Worm (Caenorhabditis elegans) whole organism, young adult: Measurements from ENCODE around the gene sir-2.3.

Experiments
- B0336.3 ChIP-seq: fragments of 200-800 bp; sonication (Bioruptor generic); IDR thresholded peaks from 2 replicates; pipeline ENCODE4 v1.3.6; 2022; ENCODE audit warnings: missing genetic modification characterization, missing compliant biosample characterization
- C06A6.2 ChIP-seq: fragments of 200-800 bp; sonication (Bioruptor generic); conservative IDR thresholded peaks from 2 replicates; pipeline ENCODE4 v1.3.6; 2022; ENCODE audit warnings: missing genetic modification characterization, missing compliant biosample characterization
- C17E4.6 ChIP-seq: fragments of 200-800 bp; sonication (Bioruptor generic); IDR thresholded peaks from 2 replicates; pipeline ENCODE4 v1.3.6; 2022; ENCODE audit warnings: missing genetic modification reagents, missing genetic modification characterization, missing compliant biosample characterization
- F10E7.11 ChIP-seq: sonication (generic microtip); optimal IDR thresholded peaks from 2 replicates; lab custom pipeline; 2017; ENCODE audit warnings: mild to moderate bottlenecking, missing genetic modification characterization, moderate library complexity, missing compliant biosample characterization
- F22D6.2 ChIP-seq: sonication (generic microtip); optimal IDR thresholded peaks from 2 replicates; lab custom pipeline; 2016; ENCODE audit warnings: mild to moderate bottlenecking, missing genetic modification characterization, missing compliant biosample characterization
- F52B5.7 ChIP-seq: sonication (generic microtip); optimal IDR thresholded peaks from 2 replicates; lab custom pipeline; 2016; ENCODE audit warnings: mild to moderate bottlenecking, missing genetic modification characterization, missing compliant biosample characterization
- F57C9.4 ChIP-seq: sonication (generic microtip); optimal IDR thresholded peaks from 2 replicates; lab custom pipeline; 2017; ENCODE audit warnings: mild to moderate bottlenecking, missing genetic modification characterization, missing compliant biosample characterization
- K11D2.4 ChIP-seq: fragments of 200-800 bp; sonication (Bioruptor generic); IDR thresholded peaks from 2 replicates; pipeline ENCODE4 v1.3.6; 2022; ENCODE audit warnings: missing genetic modification reagents, missing genetic modification characterization, missing compliant biosample characterization
- T07F8.4 ChIP-seq: sonication (generic microtip); optimal IDR thresholded peaks from 2 replicates; lab custom pipeline; 2016; ENCODE audit warnings: mild to moderate bottlenecking, missing genetic modification characterization, moderate library complexity, missing compliant biosample characterization
- Y53G8AR.9 ChIP-seq: fragments of 200-800 bp; sonication (Bioruptor generic); conservative IDR thresholded peaks from 2 replicates; pipeline ENCODE4 v1.3.6; 2022; ENCODE audit warnings: missing genetic modification reagents, missing genetic modification characterization, missing compliant biosample characterization
- Y79H2A.3 ChIP-seq: fragments of 200-800 bp; sonication (Bioruptor generic); conservative IDR thresholded peaks from 2 replicates; pipeline ENCODE4 v1.3.6; 2022; ENCODE audit warnings: missing genetic modification reagents, missing genetic modification characterization, missing compliant biosample characterization
- Y95B8A.8 ChIP-seq: fragments of 200-800 bp; sonication (Bioruptor generic); IDR thresholded peaks from 2 replicates; pipeline ENCODE4 v1.3.6; 2022; ENCODE audit warnings: missing genetic modification reagents, missing genetic modification characterization, missing compliant biosample characterization
- aptf-2 ChIP-seq: fragments of 200-800 bp; sonication (Bioruptor generic); conservative IDR thresholded peaks from 2 replicates; pipeline ENCODE4 v1.3.6; 2022; ENCODE audit warnings: missing genetic modification reagents, missing genetic modification characterization, missing compliant biosample characterization
- attf-6 ChIP-seq: fragments of 200-800 bp; sonication (Bioruptor generic); IDR thresholded peaks from 2 replicates; pipeline ENCODE4 v1.3.6; 2022; ENCODE audit warnings: missing genetic modification reagents, missing genetic modification characterization, missing compliant biosample characterization
- cebp-1 ChIP-seq, 2 experiments: fragments of 200-800 bp in 1 of 2; sonication (Bioruptor generic) in 1 of 2; sonication (generic microtip) in 1 of 2; IDR thresholded peaks in 1 of 2; optimal IDR thresholded peaks in 1 of 2; 2 replicates each; pipeline versions ENCODE4 v1.3.6 to Lab custom; 2017 to 2022; ENCODE audit warnings: missing compliant biosample characterization in 2 of 2, missing genetic modification characterization in 2 of 2, mild to moderate bottlenecking in 1 of 2, missing genetic modification reagents in 1 of 2, moderate library complexity in 1 of 2
- ceh-40 ChIP-seq: fragments of 200-800 bp; sonication (Bioruptor generic); IDR thresholded peaks from 2 replicates; pipeline ENCODE4 v1.3.6; 2022; ENCODE audit warnings: missing genetic modification characterization, missing compliant biosample characterization
- ceh-79 ChIP-seq: sonication (generic microtip); optimal IDR thresholded peaks from 2 replicates; lab custom pipeline; 2017; ENCODE audit warnings: mild to moderate bottlenecking, missing genetic modification characterization, missing compliant biosample characterization
- die-1 ChIP-seq: sonication (generic microtip); optimal IDR thresholded peaks from 2 replicates; lab custom pipeline; 2016; ENCODE audit warnings: missing genotype, mild to moderate bottlenecking, missing genetic modification characterization, missing compliant biosample characterization
- dox-1 ChIP-seq: fragments of 200-800 bp; sonication (Bioruptor generic); IDR thresholded peaks from 2 replicates; pipeline ENCODE4 v1.3.6; 2022; ENCODE audit warnings: missing genetic modification reagents, missing genetic modification characterization, missing compliant biosample characterization
- egl-18 ChIP-seq: fragments of 200-800 bp; sonication (Bioruptor generic); IDR thresholded peaks from 2 replicates; pipeline ENCODE4 v1.3.6; 2022; ENCODE audit warnings: missing genetic modification reagents, missing genetic modification characterization, missing compliant biosample characterization
- egl-44 ChIP-seq: fragments of 200-800 bp; sonication (Bioruptor generic); IDR thresholded peaks from 2 replicates; pipeline ENCODE4 v1.3.6; 2022; ENCODE audit warnings: missing genetic modification reagents, missing genetic modification characterization, missing compliant biosample characterization
- hmg-20 ChIP-seq: fragments of 200-800 bp; sonication (Bioruptor generic); IDR thresholded peaks from 2 replicates; pipeline ENCODE4 v1.3.6; 2022; ENCODE audit warnings: missing genetic modification reagents, missing genetic modification characterization, missing compliant biosample characterization
- hsf-1 ChIP-seq: fragments of 200-800 bp; sonication (Bioruptor generic); IDR thresholded peaks from 2 replicates; pipeline ENCODE4 v1.3.6; 2022; ENCODE audit warnings: missing genetic modification reagents, missing genetic modification characterization, missing compliant biosample characterization
- lin-54 ChIP-seq: fragments of 200-800 bp; sonication (Bioruptor generic); optimal IDR thresholded peaks from 2 replicates; lab custom pipeline; 2018; ENCODE audit warnings: mild to moderate bottlenecking, missing genetic modification characterization, missing compliant biosample characterization
- lir-1 ChIP-seq: fragments of 200-800 bp; sonication (Bioruptor generic); conservative IDR thresholded peaks from 2 replicates; pipeline ENCODE4 v1.3.6; 2022; ENCODE audit warnings: missing genetic modification reagents, missing genetic modification characterization, missing compliant biosample characterization
- lsy-27 ChIP-seq: sonication (generic microtip); optimal IDR thresholded peaks from 2 replicates; lab custom pipeline; 2017; ENCODE audit warnings: missing genetic modification characterization, mild to moderate bottlenecking, missing compliant biosample characterization, antibody characterized with exemption, missing genotype, borderline replicate concordance; ENCODE audit not compliant: insufficient read depth
- madf-10 ChIP-seq: sonication (generic microtip); optimal IDR thresholded peaks from 2 replicates; lab custom pipeline; 2016; ENCODE audit warnings: mild to moderate bottlenecking, missing genetic modification characterization, missing compliant biosample characterization
- madf-8 ChIP-seq: fragments of 200-800 bp; sonication (Bioruptor generic); conservative IDR thresholded peaks from 2 replicates; pipeline ENCODE4 v1.3.6; 2022; ENCODE audit warnings: missing genetic modification reagents, missing genetic modification characterization, missing compliant biosample characterization
- mes-4 ChIP-seq: sonication (generic microtip); optimal IDR thresholded peaks from 2 replicates; lab custom pipeline; 2016; ENCODE audit warnings: missing genotype, missing genetic modification characterization, missing compliant biosample characterization
- nhr-80 ChIP-seq: sonication (generic microtip); optimal IDR thresholded peaks from 2 replicates; lab custom pipeline; 2016; ENCODE audit warnings: missing genetic modification characterization, missing compliant biosample characterization
- rcor-1 ChIP-seq: fragments of 200-800 bp; sonication (Bioruptor generic); IDR thresholded peaks from 2 replicates; pipeline ENCODE4 v1.3.6; 2022; ENCODE audit warnings: missing genetic modification reagents, missing genetic modification characterization, missing compliant biosample characterization
- sea-2 ChIP-seq: fragments of 200-800 bp; sonication (Bioruptor generic); IDR thresholded peaks from 2 replicates; pipeline ENCODE4 v1.3.6; 2022; ENCODE audit warnings: missing genetic modification characterization, missing compliant biosample characterization
- sptf-2 ChIP-seq: fragments of 200-800 bp; sonication (Bioruptor generic); optimal IDR thresholded peaks from 2 replicates; lab custom pipeline; 2018; ENCODE audit warnings: mild to moderate bottlenecking, missing genetic modification characterization, missing compliant biosample characterization
- tbp1 ChIP-seq: fragments of 200-800 bp; sonication (Bioruptor generic); optimal IDR thresholded peaks from 2 replicates; lab custom pipeline; 2018; ENCODE audit warnings: mild to moderate bottlenecking, missing genetic modification characterization, missing compliant biosample characterization
- unc-62 ChIP-seq: fragments of 150-350 bp; optimal IDR thresholded peaks from 2 replicates; lab custom pipeline; 2014; ENCODE audit warnings: missing biosample characterization, missing genetic modification reagents, missing genetic modification characterization
- ztf-18 ChIP-seq: sonication (generic microtip); optimal IDR thresholded peaks from 2 replicates; lab custom pipeline; 2016; ENCODE audit warnings: missing genotype, mild to moderate bottlenecking, missing genetic modification characterization, missing compliant biosample characterization
- ztf-22 ChIP-seq: fragments of 200-800 bp; sonication (Bioruptor generic); optimal IDR thresholded peaks from 2 replicates; lab custom pipeline; 2018; ENCODE audit warnings: mild to moderate bottlenecking, missing genetic modification characterization, moderate library complexity, missing compliant biosample characterization
- ztf-26 ChIP-seq: sonication (generic microtip); optimal IDR thresholded peaks from 2 replicates; lab custom pipeline; 2017; ENCODE audit warnings: missing genetic modification characterization, missing compliant biosample characterization
- ztf-28 ChIP-seq: fragments of 200-800 bp; sonication (Bioruptor generic); IDR thresholded peaks from 2 replicates; pipeline ENCODE4 v1.3.6; 2022; ENCODE audit warnings: missing genetic modification reagents, missing genetic modification characterization, missing compliant biosample characterization
- ztf-6 ChIP-seq: fragments of 200-800 bp; sonication (Bioruptor generic); IDR thresholded peaks from 2 replicates; pipeline ENCODE4 v1.3.6; 2022; ENCODE audit warnings: missing genetic modification reagents, missing genetic modification characterization, missing compliant biosample characterization

sir-2.3 gene

ce11 chrX:13300503-13300902 is 31.0 kb upstream of the sir-2.3 start, which contains the start of gene srd-39:
srd-39 (minus strand) TSS chrX:13300603.
- TF ChIP-seq lir-1 (no peak), cebp-1 (GFP tag; IDR thresholded peaks at IDR 0.05; lab: Robert Waterston, UW) (no peak), cebp-1 (tag; optimal IDR thresholded peaks at IDR 0.05; lab: Kevin White, UChicago) (no peak), Y95B8A.8 (GFP tag; lab: Robert Waterston, UW) (no peak), ceh-40 (GFP tag; lab: Robert Waterston, UW) (no peak), sea-2 (GFP tag; lab: Robert Waterston, UW) (no peak), mes-4 (tag; lab: Kevin White, UChicago) (no peak), die-1 (tag; lab: Kevin White, UChicago) (no peak), ztf-28 (no peak), ceh-79 (tag; lab: Kevin White, UChicago) (no peak), F22D6.2 (tag; lab: Kevin White, UChicago) (no peak), K11D2.4 (GFP tag; lab: Robert Waterston, UW) (no peak), ztf-6 (GFP tag; lab: Robert Waterston, UW) (no peak), F57C9.4 (tag; lab: Kevin White, UChicago) (no peak), tbp1 (GFP tag; lab: Kevin White, UChicago) (no peak), madf-10 (tag; lab: Kevin White, UChicago) (no peak), aptf-2 (GFP tag; lab: Robert Waterston, UW) (no peak), hmg-20 (GFP tag; lab: Robert Waterston, UW) (no peak), attf-6 (GFP tag; lab: Robert Waterston, UW) (no peak), sptf-2 (GFP tag; lab: Kevin White, UChicago) (no peak), madf-8 (GFP tag; lab: Robert Waterston, UW) (no peak)
- TF ChIP-seq, all 124 proteins: peak for 0

- no peak for TF ChIP-seq egl-44
- TF ChIP-seq F10E7.11, result no peak
- TF ChIP-seq ztf-18 (tag; lab: Kevin White, UChicago), result no peak
- TF ChIP-seq lir-1, result no peak
- no peak for TF ChIP-seq unc-62
- TF ChIP-seq dox-1 (GFP tag; lab: Robert Waterston, UW), result no peak
- no peak for TF ChIP-seq lsy-27
- no peak for TF ChIP-seq lin-54 (GFP tag; lab: Kevin White, UChicago)
- no peak for TF ChIP-seq Y53G8AR.9
Measured at ce11 chrX:13303357-13303756, 28.1 kb upstream of the sir-2.3 start, which contains the start of gene srd-42. srd-42 (minus strand) TSS chrX:13303457.

- TF ChIP-seq ztf-22 (GFP tag; lab: Kevin White, UChicago) (no peak), C06A6.2 (GFP tag; lab: Robert Waterston, UW) (no peak), egl-18 (no peak), sea-2 (GFP tag; lab: Robert Waterston, UW) (no peak), T07F8.4 (tag; lab: Kevin White, UChicago) (no peak), rcor-1 (GFP tag; lab: Robert Waterston, UW) (no peak), ztf-26 (tag; lab: Kevin White, UChicago) (no peak), nhr-80 (no peak), Y79H2A.3 (GFP tag; lab: Robert Waterston, UW) (no peak), F52B5.7 (no peak), C17E4.6 (no peak), B0336.3 (no peak), F10E7.11 (no peak), hsf-1 (GFP tag; lab: Robert Waterston, UW) (no peak), lir-1 (no peak), egl-44 (no peak), unc-62 (no peak), Y95B8A.8 (GFP tag; lab: Robert Waterston, UW) (no peak)
Measured at ce11 chrX:13305779-13306178, 25.7 kb upstream of the sir-2.3 start, which contains the start of gene srd-43. srd-43 (minus strand) TSS chrX:13305844.
